Fruit fly (Drosophila melanogaster) whole organism, embryonic: ENCODE measurements around the gene CG42815.

ENCODE experiments used
- BtbVII ChIP-seq: fragments of 200-800 bp; sonication (Bioruptor generic); optimal IDR thresholded peaks from 3 replicates; lab custom pipeline; 2017; ENCODE audit warnings: missing biosample characterization, mild to moderate bottlenecking, missing genetic modification characterization
- CG11085 ChIP-seq: fragments of 200-800 bp; sonication (Bioruptor generic); IDR thresholded peaks from 2 replicates; pipeline ENCODE4 v1.3.6; 2022; ENCODE audit warnings: missing biosample characterization, missing genetic modification characterization
- CG11456 ChIP-seq: fragments of 200-800 bp; sonication (Bioruptor generic); IDR thresholded peaks from 3 replicates; pipeline ENCODE4 v1.3.6; 2022; ENCODE audit warnings: missing biosample characterization, missing genetic modification characterization
- CG12071 ChIP-seq: fragments of 200-800 bp; sonication (Bioruptor generic); optimal IDR thresholded peaks from 3 replicates; lab custom pipeline; 2018; ENCODE audit warnings: missing biosample characterization, mild to moderate bottlenecking, missing genetic modification characterization
- CG13296 ChIP-seq: fragments of 200-800 bp; sonication (Bioruptor generic); optimal IDR thresholded peaks from 3 replicates; lab custom pipeline; 2018; ENCODE audit warnings: missing biosample characterization, mild to moderate bottlenecking, missing genetic modification characterization
- CG13424 ChIP-seq: fragments of 200-800 bp; sonication (Bioruptor generic); optimal IDR thresholded peaks from 2 replicates; lab custom pipeline; 2019; ENCODE audit warnings: missing biosample characterization, mild to moderate bottlenecking, missing genetic modification characterization, moderate library complexity
- CG13624 ChIP-seq: fragments of 200-800 bp; sonication (Bioruptor generic); optimal IDR thresholded peaks from 2 replicates; lab custom pipeline; 2016; ENCODE audit warnings: missing biosample characterization, missing genetic modification characterization
- CG14860 ChIP-seq: fragments of 200-800 bp; sonication (Bioruptor generic); IDR thresholded peaks from 3 replicates; pipeline ENCODE4 v1.3.6; 2022; ENCODE audit warnings: missing biosample characterization, missing genetic modification characterization; ENCODE audit not compliant: partially characterized antibody
- CG15269 ChIP-seq: fragments of 200-800 bp; sonication (Bioruptor generic); optimal IDR thresholded peaks from 2 replicates; lab custom pipeline; 2018; ENCODE audit warnings: missing biosample characterization, mild to moderate bottlenecking, missing genetic modification characterization, moderate library complexity
- CG16863 ChIP-seq: fragments of 200-800 bp; sonication (Bioruptor generic); optimal IDR thresholded peaks from 3 replicates; lab custom pipeline; 2016; ENCODE audit warnings: missing biosample characterization, missing genetic modification characterization
- CG17328 ChIP-seq: fragments of 200-800 bp; sonication (Bioruptor generic); IDR thresholded peaks from 2 replicates; pipeline ENCODE4 v1.3.6; 2022; ENCODE audit warnings: missing biosample characterization, missing genetic modification characterization
- CG17829 ChIP-seq: fragments of 200-800 bp; optimal IDR thresholded peaks from 2 replicates; lab custom pipeline; 2019; ENCODE audit warnings: missing biosample characterization, mild to moderate bottlenecking, missing genetic modification characterization, moderate library complexity
- CG18476 ChIP-seq: fragments of 200-800 bp; sonication (Bioruptor generic); optimal IDR thresholded peaks from 2 replicates; lab custom pipeline; 2016; ENCODE audit warnings: missing biosample characterization, mild to moderate bottlenecking, missing genetic modification characterization
- CG18599 ChIP-seq: fragments of 200-800 bp; sonication (Bioruptor generic); optimal IDR thresholded peaks from 3 replicates; lab custom pipeline; 2017; ENCODE audit warnings: missing biosample characterization, missing genetic modification characterization, mild to moderate bottlenecking, moderate library complexity, missing genetic modification reagents
- CG18764 ChIP-seq: fragments of 200-800 bp; sonication (Bioruptor generic); optimal IDR thresholded peaks from 3 replicates; lab custom pipeline; 2016; ENCODE audit warnings: missing biosample characterization, missing genetic modification characterization
- CG4282 ChIP-seq: fragments of 200-800 bp; sonication (Bioruptor generic); optimal IDR thresholded peaks from 2 replicates; lab custom pipeline; 2016; ENCODE audit warnings: missing biosample characterization, missing genetic modification characterization
- CG4360 ChIP-seq: fragments of 200-800 bp; sonication (Bioruptor generic); IDR thresholded peaks from 2 replicates; pipeline ENCODE4 v1.3.6; 2022; ENCODE audit warnings: missing biosample characterization, missing genetic modification characterization
- CG4730 ChIP-seq: fragments of 200-800 bp; sonication (Bioruptor generic); IDR thresholded peaks from 2 replicates; pipeline ENCODE4 v1.3.6; 2022; ENCODE audit warnings: missing biosample characterization, missing genetic modification characterization
- CG4854 ChIP-seq: fragments of 200-800 bp; sonication (Bioruptor generic); optimal IDR thresholded peaks from 2 replicates; lab custom pipeline; 2016; ENCODE audit warnings: missing biosample characterization, missing genetic modification characterization, inconsistent platforms
- CG5180 ChIP-seq: fragments of 200-800 bp; sonication (Bioruptor generic); optimal IDR thresholded peaks from 3 replicates; lab custom pipeline; 2017; ENCODE audit warnings: missing biosample characterization, missing genetic modification characterization, mild to moderate bottlenecking, moderate library complexity, missing genetic modification reagents
- CG7786 ChIP-seq: fragments of 200-800 bp; sonication (Bioruptor generic); optimal IDR thresholded peaks from 2 replicates; lab custom pipeline; 2016; ENCODE audit warnings: missing biosample characterization, missing genetic modification characterization
- CG7839 ChIP-seq: fragments of 200-800 bp; sonication (Bioruptor generic); optimal IDR thresholded peaks from 3 replicates; lab custom pipeline; 2018; ENCODE audit warnings: missing biosample characterization, mild to moderate bottlenecking, missing genetic modification characterization, moderate library complexity
- CG8281 ChIP-seq: fragments of 200-800 bp; sonication (Bioruptor generic); optimal IDR thresholded peaks from 2 replicates; lab custom pipeline; 2018; ENCODE audit warnings: missing biosample characterization, mild to moderate bottlenecking, missing genetic modification characterization, moderate library complexity
- CG8478 ChIP-seq: fragments of >200 bp; optimal IDR thresholded peaks from 2 replicates; lab custom pipeline; 2018
- CTCF ChIP-seq: fragments of 200-800 bp; sonication (Bioruptor generic); optimal IDR thresholded peaks from 2 replicates; lab custom pipeline; 2017; ENCODE audit warnings: missing biosample characterization, mild to moderate bottlenecking, missing genetic modification characterization, moderate library complexity
- D ChIP-seq, 2 experiments: fragments of 200-800 bp in 1 of 2; fragments of >200 bp in 1 of 2; sonication (Bioruptor generic) in 1 of 2; optimal IDR thresholded peaks; 2 replicates in 1 of 2; 3 replicates in 1 of 2; lab custom pipeline; 2017; ENCODE audit warnings: mild to moderate bottlenecking in 1 of 2, missing biosample characterization in 1 of 2, missing genetic modification characterization in 1 of 2, missing genetic modification reagents in 1 of 2
- Drgx ChIP-seq: fragments of 200-800 bp; sonication (Bioruptor generic); IDR thresholded peaks from 2 replicates; pipeline ENCODE4 v1.3.6; 2022; ENCODE audit warnings: missing biosample characterization, missing genetic modification characterization
- E2f1 ChIP-seq: fragments of 200-800 bp; sonication (Bioruptor generic); IDR thresholded peaks from 2 replicates; pipeline ENCODE4 v1.3.6; 2022; ENCODE audit warnings: missing biosample characterization, missing genetic modification characterization
- Hr51 ChIP-seq, 2 experiments: fragments of 200-800 bp; sonication (Bioruptor generic); optimal IDR thresholded peaks; 2 replicates in 1 of 2; 3 replicates in 1 of 2; lab custom pipeline; 2016 to 2018; ENCODE audit warnings: missing biosample characterization in 2 of 2, missing genetic modification characterization in 2 of 2, mild to moderate bottlenecking in 1 of 2, moderate library complexity in 1 of 2
- Mad ChIP-seq: fragments of 200-800 bp; sonication (Bioruptor generic); optimal IDR thresholded peaks from 2 replicates; lab custom pipeline; 2016; ENCODE audit warnings: missing biosample characterization, missing genetic modification characterization
- Nf-YB ChIP-seq: fragments of 200-800 bp; sonication (Bioruptor generic); optimal IDR thresholded peaks from 3 replicates; lab custom pipeline; 2019; ENCODE audit warnings: missing biosample characterization, mild to moderate bottlenecking, missing genetic modification characterization, moderate library complexity
- Oli ChIP-seq: fragments of 200-800 bp; sonication (Bioruptor generic); optimal IDR thresholded peaks from 2 replicates; lab custom pipeline; 2018; ENCODE audit warnings: missing biosample characterization, mild to moderate bottlenecking, missing genetic modification characterization, moderate library complexity
- PHDP ChIP-seq: fragments of 200-800 bp; sonication (Bioruptor generic); optimal IDR thresholded peaks from 3 replicates; lab custom pipeline; 2018; ENCODE audit warnings: missing biosample characterization, mild to moderate bottlenecking, missing genetic modification characterization, moderate library complexity
- Xbp1 ChIP-seq: fragments of 200-800 bp; sonication (Bioruptor generic); optimal IDR thresholded peaks from 3 replicates; lab custom pipeline; 2016; ENCODE audit warnings: missing biosample characterization, mild to moderate bottlenecking, missing genetic modification characterization
- ato ChIP-seq: fragments of 200-800 bp; sonication (Bioruptor generic); IDR thresholded peaks from 2 replicates; pipeline ENCODE4 v1.3.6; 2022; ENCODE audit warnings: missing biosample characterization, missing genetic modification characterization; ENCODE audit not compliant: partially characterized antibody
- bcd ChIP-seq: fragments of 200-800 bp; sonication (Bioruptor generic); optimal IDR thresholded peaks from 2 replicates; lab custom pipeline; 2017; ENCODE audit warnings: missing biosample characterization, mild to moderate bottlenecking, missing genetic modification characterization
- caup ChIP-seq: fragments of 200-800 bp; sonication (Bioruptor generic); optimal IDR thresholded peaks from 3 replicates; lab custom pipeline; 2017; ENCODE audit warnings: missing biosample characterization, mild to moderate bottlenecking, missing genetic modification characterization, moderate library complexity; ENCODE audit not compliant: severe bottlenecking
- chm ChIP-seq: fragments of 200-800 bp; sonication (Bioruptor generic); IDR thresholded peaks from 2 replicates; pipeline ENCODE4 v1.3.6; 2022; ENCODE audit warnings: missing biosample characterization, missing genetic modification characterization
- chn ChIP-seq: fragments of 200-800 bp; sonication (Bioruptor generic); optimal IDR thresholded peaks from 2 replicates; lab custom pipeline; 2016; ENCODE audit warnings: missing biosample characterization, missing genetic modification characterization
- danr ChIP-seq: fragments of 200-800 bp; sonication (Bioruptor generic); IDR thresholded peaks from 2 replicates; pipeline ENCODE4 v1.3.6; 2022; ENCODE audit warnings: missing biosample characterization, missing genetic modification characterization
- dm ChIP-seq: fragments of 200-800 bp; sonication (Bioruptor generic); optimal IDR thresholded peaks from 3 replicates; lab custom pipeline; 2016; ENCODE audit warnings: missing biosample characterization, missing genetic modification characterization
- exex ChIP-seq: fragments of 200-800 bp; sonication (Bioruptor generic); optimal IDR thresholded peaks from 4 replicates; lab custom pipeline; 2018; ENCODE audit warnings: missing biosample characterization, mild to moderate bottlenecking, missing genetic modification characterization, moderate library complexity
- nau ChIP-seq: fragments of 200-800 bp; sonication (Bioruptor generic); optimal IDR thresholded peaks from 3 replicates; lab custom pipeline; 2017; ENCODE audit warnings: missing biosample characterization, mild to moderate bottlenecking, missing genetic modification characterization, missing genetic modification reagents
- p53 ChIP-seq: fragments of 200-800 bp; sonication (Bioruptor generic); optimal IDR thresholded peaks from 2 replicates; lab custom pipeline; 2016; ENCODE audit warnings: missing biosample characterization, missing genetic modification characterization
- pros ChIP-seq: fragments of 200-800 bp; sonication (Bioruptor generic); optimal IDR thresholded peaks from 3 replicates; lab custom pipeline; 2019; ENCODE audit warnings: missing biosample characterization, mild to moderate bottlenecking, missing genetic modification characterization, moderate library complexity
- pum ChIP-seq: fragments of 200-800 bp; sonication (Bioruptor generic); optimal IDR thresholded peaks from 2 replicates; lab custom pipeline; 2016; ENCODE audit warnings: missing biosample characterization, missing genetic modification characterization
- pzg ChIP-seq: fragments of 200-800 bp; sonication (Bioruptor generic); optimal IDR thresholded peaks from 3 replicates; lab custom pipeline; 2018; ENCODE audit warnings: missing biosample characterization, mild to moderate bottlenecking, missing genetic modification characterization, moderate library complexity
- repo ChIP-seq: fragments of 200-800 bp; sonication (Bioruptor generic); optimal IDR thresholded peaks from 2 replicates; lab custom pipeline; 2016; ENCODE audit warnings: missing biosample characterization, missing genetic modification characterization
- sima ChIP-seq: fragments of 200-800 bp; sonication (Bioruptor generic); optimal IDR thresholded peaks from 2 replicates; lab custom pipeline; 2016; ENCODE audit warnings: missing biosample characterization, missing genetic modification characterization
- sug ChIP-seq: fragments of 200-800 bp; optimal IDR thresholded peaks from 2 replicates; lab custom pipeline; 2019; ENCODE audit warnings: missing biosample characterization, mild to moderate bottlenecking, missing genetic modification characterization, moderate library complexity
- usp ChIP-seq: fragments of >200 bp; optimal IDR thresholded peaks from 2 replicates; lab custom pipeline; 2017; ENCODE audit warnings: missing biosample characterization, missing genetic modification characterization

Gene CG42815

DNA sequence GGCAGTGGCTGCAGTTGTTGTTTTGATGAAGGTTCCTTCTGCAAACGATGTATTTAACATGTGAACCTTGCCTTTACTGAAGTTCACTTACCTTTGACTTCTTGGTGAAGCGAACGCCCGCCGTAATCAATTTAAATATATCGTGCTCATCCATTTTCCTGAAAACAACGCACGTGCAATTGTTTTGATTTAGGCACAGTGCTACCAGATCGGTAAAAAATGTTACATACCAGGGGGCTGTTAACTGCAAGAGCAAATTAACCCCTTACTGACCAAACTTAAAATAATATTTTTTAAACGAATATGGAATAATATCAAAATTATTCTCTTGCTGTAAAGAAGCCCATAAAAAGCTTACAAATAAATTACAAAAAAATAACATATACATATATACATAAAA is 13.2 kb upstream of the CG42815 start, which contains the start of gene ais (continued):
- TF ChIP-seq CG13624 (GFP tag; lab: Kevin White, UChicago) = peak; percentile 26
- TF ChIP-seq CG11085 (GFP tag; lab: Robert Waterston, UW) = no peak
- no peak for TF ChIP-seq CG17829 (tag; lab: Kevin White, UChicago)
- TF ChIP-seq Drgx (GFP tag; lab: Robert Waterston, UW) = no peak
- TF ChIP-seq CG18476 (GFP tag; lab: Kevin White, UChicago) = no peak
- TF ChIP-seq CG4282 = no peak
- no peak for TF ChIP-seq CG7786
- TF ChIP-seq CG13424 (tag; lab: Kevin White, UChicago) = peak; percentile 32
- no peak for TF ChIP-seq Nf-YB (GFP tag; lab: Kevin White, UChicago)
- TF ChIP-seq repo (GFP tag; lab: Kevin White, UChicago) = no peak
- TF ChIP-seq caup (GFP tag; lab: Kevin White, UChicago) = no peak
- no peak for TF ChIP-seq bcd (GFP tag; lab: Kevin White, UChicago)
- no peak for TF ChIP-seq CG4730 (GFP tag; lab: Robert Waterston, UW)
- no peak for TF ChIP-seq CG8478 (lab: Kevin White, UChicago)
- no peak for TF ChIP-seq chn (GFP tag; lab: Kevin White, UChicago)
- TF ChIP-seq PHDP (tag; lab: Kevin White, UChicago) = peak; percentile 22
- no peak for TF ChIP-seq exex (tag; lab: Kevin White, UChicago)
- TF ChIP-seq usp (GFP tag; lab: Kevin White, UChicago) = no peak
- TF ChIP-seq sug (tag; lab: Kevin White, UChicago) = peak; percentile 45
- TF ChIP-seq CG18764 = no peak
- TF ChIP-seq p53 (GFP tag; lab: Kevin White, UChicago) = no peak
- TF ChIP-seq pros (GFP tag; lab: Kevin White, UChicago) = no peak
- no peak for TF ChIP-seq E2f1 (GFP tag; lab: Robert Waterston, UW)
- no peak for TF ChIP-seq sima (GFP tag; lab: Kevin White, UChicago)
- TF ChIP-seq CG13296 (GFP tag; lab: Kevin White, UChicago) = no peak
- no peak for TF ChIP-seq CG8281 (tag; lab: Kevin White, UChicago)
- TF ChIP-seq CG11456 (GFP tag; lab: Robert Waterston, UW) = no peak
- TF ChIP-seq danr (GFP tag; lab: Robert Waterston, UW) = no peak
- TF ChIP-seq CG7839 (tag; lab: Kevin White, UChicago) = peak; percentile 14
- peak; percentile 93 for TF ChIP-seq dm
- TF ChIP-seq D (optimal IDR thresholded peaks at IDR 0.05; lab: Kevin White, UChicago) = no peak
- no peak for TF ChIP-seq D (GFP tag; optimal IDR thresholded peaks at IDR 0.05; lab: Kevin White, UChicago)
- TF ChIP-seq BtbVII (GFP tag; lab: Kevin White, UChicago) = no peak
- TF ChIP-seq CG14860 (GFP tag; lab: Robert Waterston, UW) = no peak
- no peak for TF ChIP-seq CG12071 (GFP tag; lab: Kevin White, UChicago)
- TF ChIP-seq Mad (GFP tag; lab: Kevin White, UChicago) = no peak
- TF ChIP-seq CG15269 (tag; lab: Kevin White, UChicago) = peak; percentile 23
- TF ChIP-seq CG18599 (GFP tag; lab: Kevin White, UChicago) = no peak
- TF ChIP-seq pzg (GFP tag; lab: Kevin White, UChicago) = peak; percentile 38
- no peak for TF ChIP-seq CG4854 (GFP tag; lab: Kevin White, UChicago)
- peak; percentile 17 for TF ChIP-seq Oli (tag; lab: Kevin White, UChicago)
- no peak for TF ChIP-seq CG17328 (GFP tag; lab: Robert Waterston, UW)
- no peak for TF ChIP-seq Hr51 (GFP tag; optimal IDR thresholded peaks at IDR 0.05; lab: Kevin White, UChicago)
- TF ChIP-seq ato (GFP tag; lab: Robert Waterston, UW) = no peak
- peak; percentile 39; the same call in 1 of the 2 replicates for TF ChIP-seq chm (GFP tag; lab: Robert Waterston, UW)
- TF ChIP-seq Xbp1 (GFP tag; lab: Kevin White, UChicago) = peak; percentile 34
- TF ChIP-seq CTCF (GFP tag; lab: Kevin White, UChicago) = no peak
- TF ChIP-seq nau (GFP tag; lab: Kevin White, UChicago) = no peak
- no peak for TF ChIP-seq CG5180 (GFP tag; lab: Kevin White, UChicago)
- no peak for TF ChIP-seq CG4360 (GFP tag; lab: Robert Waterston, UW)
- TF ChIP-seq CG16863 (GFP tag; lab: Kevin White, UChicago) = no peak
- no peak for TF ChIP-seq pum (GFP tag; lab: Kevin White, UChicago)
